Worm (Caenorhabditis elegans) whole organism, L4 larva: ENCODE data around the gene eat-4.
A peak's percentile ranks its signal among the peaks of the same experiment; 100 is the strongest.

ENCODE experiments used
- F26F4.8 ChIP-seq: fragments of 200-800 bp; sonication (Bioruptor generic); conservative IDR thresholded peaks from 2 replicates; pipeline ENCODE4 v1.3.6; 2022; ENCODE audit warnings: missing genetic modification characterization, missing compliant biosample characterization
- F37D6.2 ChIP-seq: sonication (generic microtip); optimal IDR thresholded peaks from 2 replicates; lab custom pipeline; 2016; ENCODE audit warnings: mild to moderate bottlenecking, missing genetic modification characterization, missing compliant biosample characterization
- Y5F2A.4 ChIP-seq: fragments of 200-800 bp; sonication (Bioruptor generic); optimal IDR thresholded peaks from 2 replicates; lab custom pipeline; 2018; ENCODE audit warnings: mild to moderate bottlenecking, missing genetic modification characterization, missing compliant biosample characterization
- ZK546.5 ChIP-seq, 2 experiments: sonication (generic microtip); optimal IDR thresholded peaks; 2 replicates each; lab custom pipeline; 2017; ENCODE audit warnings: missing biosample characterization in 2 of 2, missing genetic modification characterization in 2 of 2
- aly-2 ChIP-seq: sonication (generic microtip); optimal IDR thresholded peaks from 2 replicates; lab custom pipeline; 2018; ENCODE audit warnings: missing biosample characterization, missing genetic modification characterization
- arid-1 ChIP-seq: fragments of 200-800 bp; sonication (Bioruptor generic); conservative IDR thresholded peaks from 2 replicates; pipeline ENCODE4 v1.3.6; 2022; ENCODE audit warnings: missing genetic modification reagents, missing genetic modification characterization, missing compliant biosample characterization
- attf-4 ChIP-seq: sonication (generic microtip); optimal IDR thresholded peaks from 3 replicates; lab custom pipeline; 2017; ENCODE audit warnings: missing biosample characterization, missing genetic modification characterization
- ceh-62 ChIP-seq: sonication (generic microtip); optimal IDR thresholded peaks from 2 replicates; lab custom pipeline; 2017; ENCODE audit warnings: missing biosample characterization, missing genetic modification characterization
- ceh-82 ChIP-seq: sonication (generic microtip); optimal IDR thresholded peaks from 2 replicates; lab custom pipeline; 2017; ENCODE audit warnings: missing biosample characterization, missing genetic modification characterization
- ces-1 ChIP-seq: fragments of 150-350 bp; sonication (generic microtip); optimal IDR thresholded peaks from 4 replicates; lab custom pipeline; 2014; ENCODE audit warnings: missing biosample characterization, missing genetic modification reagents, missing genetic modification characterization
- daf-12 ChIP-seq: fragments of 150-350 bp; optimal IDR thresholded peaks from 2 replicates; lab custom pipeline; 2014; ENCODE audit warnings: missing biosample characterization, missing genetic modification reagents, missing genetic modification characterization
- daf-16 ChIP-seq, 3 experiments: sonication (generic microtip); optimal IDR thresholded peaks; 2 replicates each; lab custom pipeline; 2016 to 2017; ENCODE audit warnings: missing genetic modification characterization in 3 of 3, missing genetic modification reagents in 3 of 3, mild to moderate bottlenecking in 2 of 3, missing compliant biosample characterization in 2 of 3, missing biosample characterization in 1 of 3, moderate library complexity in 1 of 3
- dmd-6 ChIP-seq: fragments of 200-800 bp; sonication (Bioruptor generic); IDR thresholded peaks from 2 replicates; pipeline ENCODE4 v1.3.6; 2022; ENCODE audit warnings: missing genetic modification reagents, missing genetic modification characterization, missing compliant biosample characterization
- dmd-9 ChIP-seq: fragments of 200-800 bp; sonication (Bioruptor generic); IDR thresholded peaks from 2 replicates; pipeline ENCODE4 v1.3.6; 2022; ENCODE audit warnings: missing genetic modification reagents, missing genetic modification characterization, missing compliant biosample characterization
- dpl-1 ChIP-seq: fragments of 150-350 bp; optimal IDR thresholded peaks from 2 replicates; lab custom pipeline; 2014; ENCODE audit warnings: missing biosample characterization, missing genetic modification reagents, missing genetic modification characterization
- duxl-1 ChIP-seq: sonication (generic microtip); optimal IDR thresholded peaks from 2 replicates; lab custom pipeline; 2016; ENCODE audit warnings: mild to moderate bottlenecking, missing genetic modification characterization, moderate library complexity, missing compliant biosample characterization; ENCODE audit not compliant: poor library complexity
- egl-43 ChIP-seq: fragments of 200-800 bp; sonication (Bioruptor generic); IDR thresholded peaks from 2 replicates; pipeline ENCODE4 v1.3.6; 2022; ENCODE audit warnings: missing genetic modification reagents, missing genetic modification characterization, missing compliant biosample characterization
- gei-8 ChIP-seq: fragments of 200-800 bp; sonication (Bioruptor generic); optimal IDR thresholded peaks from 2 replicates; lab custom pipeline; 2018; ENCODE audit warnings: mild to moderate bottlenecking, missing genetic modification characterization, missing compliant biosample characterization
- hlh-11 ChIP-seq: fragments of 200-800 bp; sonication (Bioruptor generic); optimal IDR thresholded peaks from 2 replicates; lab custom pipeline; 2018; ENCODE audit warnings: mild to moderate bottlenecking, missing genetic modification characterization, missing compliant biosample characterization
- hlh-30 ChIP-seq: sonication (generic microtip); optimal IDR thresholded peaks from 2 replicates; lab custom pipeline; 2017; ENCODE audit warnings: antibody characterized with exemption, mild to moderate bottlenecking, missing genetic modification characterization, missing compliant biosample characterization; ENCODE audit not compliant: insufficient read depth
- lin-13 ChIP-seq: fragments of 150-350 bp; optimal IDR thresholded peaks from 2 replicates; lab custom pipeline; 2014; ENCODE audit warnings: missing biosample characterization, missing genetic modification reagents, missing genetic modification characterization
- lin-15B ChIP-seq: fragments of 150-350 bp; sonication (generic microtip); optimal IDR thresholded peaks from 3 replicates; lab custom pipeline; 2014; ENCODE audit warnings: missing biosample characterization, missing genetic modification characterization
- lin-38 ChIP-seq: fragments of 200-800 bp; sonication (Bioruptor generic); IDR thresholded peaks from 2 replicates; pipeline ENCODE4 v1.3.6; 2022; ENCODE audit warnings: missing genetic modification reagents, missing genetic modification characterization, missing compliant biosample characterization
- lsy-2 ChIP-seq, 2 experiments: fragments of 150-350 bp in 1 of 2; sonication (generic microtip) in 1 of 2; optimal IDR thresholded peaks; 2 replicates each; lab custom pipeline; 2014 to 2017; ENCODE audit warnings: missing biosample characterization in 2 of 2, missing genetic modification characterization in 2 of 2
- madf-5 ChIP-seq, 2 experiments: fragments of 200-800 bp; sonication (Bioruptor generic); IDR thresholded peaks; 2 replicates each; pipeline ENCODE4 v1.3.6; 2022; ENCODE audit warnings: missing compliant biosample characterization in 2 of 2, missing genetic modification characterization in 2 of 2
- mes-2 ChIP-seq: sonication (generic microtip); optimal IDR thresholded peaks from 2 replicates; lab custom pipeline; 2016; ENCODE audit warnings: missing genotype, mild to moderate bottlenecking, missing genetic modification characterization, missing compliant biosample characterization; ENCODE audit not compliant: poor library complexity, severe bottlenecking
- mxl-2 ChIP-seq: fragments of 200-800 bp; sonication (Bioruptor generic); conservative IDR thresholded peaks from 2 replicates; pipeline ENCODE4 v1.3.6; 2022; ENCODE audit warnings: missing genetic modification reagents, missing genetic modification characterization, missing compliant biosample characterization
- nhr-10 ChIP-seq: fragments of 150-350 bp; optimal IDR thresholded peaks from 2 replicates; lab custom pipeline; 2014; ENCODE audit warnings: missing biosample characterization, missing genetic modification characterization
- nhr-102 ChIP-seq: sonication (generic microtip); optimal IDR thresholded peaks from 2 replicates; lab custom pipeline; 2016; ENCODE audit warnings: mild to moderate bottlenecking, missing genetic modification characterization, moderate library complexity, missing compliant biosample characterization
- nhr-11 ChIP-seq: fragments of 150-350 bp; optimal IDR thresholded peaks from 2 replicates; lab custom pipeline; 2014; ENCODE audit warnings: missing biosample characterization, missing genetic modification characterization
- nhr-111 ChIP-seq: fragments of 200-800 bp; sonication (Bioruptor generic); optimal IDR thresholded peaks from 2 replicates; lab custom pipeline; 2018; ENCODE audit warnings: mild to moderate bottlenecking, missing genetic modification characterization, missing compliant biosample characterization
- nhr-25 ChIP-seq: sonication (generic microtip); optimal IDR thresholded peaks from 2 replicates; lab custom pipeline; 2017; ENCODE audit warnings: missing genetic modification characterization, mild to moderate bottlenecking, missing compliant biosample characterization, antibody characterized with exemption, moderate library complexity, borderline replicate concordance; ENCODE audit not compliant: insufficient read depth
- nhr-41 ChIP-seq: fragments of 200-800 bp; sonication (Bioruptor generic); IDR thresholded peaks from 2 replicates; pipeline ENCODE4 v1.3.6; 2022; ENCODE audit warnings: missing genetic modification reagents, missing genetic modification characterization, missing compliant biosample characterization
- nhr-77 ChIP-seq: fragments of 150-350 bp; optimal IDR thresholded peaks from 2 replicates; lab custom pipeline; 2014; ENCODE audit warnings: missing biosample characterization, missing genetic modification characterization
- tag-97 ChIP-seq: fragments of 200-800 bp; sonication (Bioruptor generic); IDR thresholded peaks from 2 replicates; pipeline ENCODE4 v1.3.6; 2022; ENCODE audit warnings: missing genetic modification characterization, missing compliant biosample characterization
- tra-1 ChIP-seq: fragments of 200-800 bp; sonication (Bioruptor generic); IDR thresholded peaks from 2 replicates; pipeline ENCODE4 v1.3.6; 2022; ENCODE audit warnings: missing genetic modification reagents, missing genetic modification characterization, missing compliant biosample characterization
- unc-62 ChIP-seq, 3 experiments: fragments of 150-350 bp in 1 of 3; sonication (generic microtip); optimal IDR thresholded peaks in 2 of 3; peaks in 1 of 3; 1 replicate in 1 of 3; 2 replicates in 2 of 3; lab custom pipeline; 2014 to 2017; ENCODE audit warnings: missing biosample characterization in 3 of 3, missing genetic modification characterization in 3 of 3, missing genetic modification reagents in 3 of 3, missing genotype in 1 of 3
- vab-7 ChIP-seq: fragments of 200-800 bp; sonication (Bioruptor generic); IDR thresholded peaks from 2 replicates; pipeline ENCODE4 v1.3.6; 2022; ENCODE audit warnings: missing genetic modification reagents, missing genetic modification characterization, missing compliant biosample characterization
- zag-1 ChIP-seq: fragments of 150-350 bp; optimal IDR thresholded peaks from 2 replicates; lab custom pipeline; 2014; ENCODE audit warnings: missing biosample characterization, missing genetic modification characterization
- zfp-2 ChIP-seq: sonication (generic microtip); optimal IDR thresholded peaks from 2 replicates; lab custom pipeline; 2016; ENCODE audit warnings: mild to moderate bottlenecking, missing genetic modification characterization, missing compliant biosample characterization
- zip-2 ChIP-seq: fragments of 150-350 bp; optimal IDR thresholded peaks from 2 replicates; lab custom pipeline; 2014; ENCODE audit warnings: missing biosample characterization, missing genetic modification characterization

eat-4 gene

ce11 chrIII:9143911-9144310, 7.2 kb downstream of the eat-4 start, which contains the start of gene ZK512.11:
TSS of gene ZK512.11 (plus strand) at chrIII:9144211.
- TF ChIP-seq arid-1 (GFP tag; lab: Robert Waterston, UW) (no peak), dmd-6 (GFP tag; lab: Robert Waterston, UW) (no peak), daf-16 (GFP tag; optimal IDR thresholded peaks at IDR 0.05; lab: Kevin White, UChicago) (no peak), daf-16 (tag; optimal IDR thresholded peaks at IDR 0.05; lab: Kevin White, UChicago) (no peak), F26F4.8 (GFP tag; lab: Robert Waterston, UW) (no peak), F37D6.2 (tag; lab: Kevin White, UChicago) (no peak), hlh-11 (no peak), zfp-2 (tag; lab: Kevin White, UChicago) (no peak), lin-38 (GFP tag; lab: Robert Waterston, UW) (no peak), nhr-41 (GFP tag; lab: Robert Waterston, UW) (no peak), zag-1 (tag; lab: Kevin White, UChicago) (no peak), ZK546.5 (tag; optimal IDR thresholded peaks at IDR 0.05; lab: Kevin White, UChicago) (no peak), attf-4 (no peak), dmd-9 (GFP tag; lab: Robert Waterston, UW) (no peak), duxl-1 (tag; lab: Kevin White, UChicago) (no peak), Y5F2A.4 (GFP tag; lab: Kevin White, UChicago) (no peak), mxl-2 (GFP tag; lab: Robert Waterston, UW) (no peak), ces-1 (GFP tag; lab: Kevin White, UChicago) (no peak), tra-1 (no peak), gei-8 (GFP tag; lab: Kevin White, UChicago) (no peak), dpl-1 (no peak)

ce11 chrIII:9144744-9145390, 8.2 kb downstream of the eat-4 start, which contains the start of the genes ZK512.2 and ZK512.4:
TSS of gene ZK512.2 (minus strand) at chrIII:9144794.
TSS of gene ZK512.4 (plus strand) at chrIII:9145340.
- TF ChIP-seq zfp-2 (tag; lab: Kevin White, UChicago) (no peak), F26F4.8 (GFP tag; lab: Robert Waterston, UW) (no peak), dpl-1 (peak; percentile 41), madf-5 (GFP tag; IDR thresholded peaks at IDR 0.05; lab: Robert Waterston, UW) (no peak), mes-2 (peak; percentile 60), nhr-77 (tag; lab: Kevin White, UChicago) (no peak), lin-38 (GFP tag; lab: Robert Waterston, UW) (no peak), hlh-30 (tag; lab: Kevin White, UChicago) (peak; percentile 10), lin-15B (tag; lab: Kevin White, UChicago) (no peak), daf-16 (GFP tag; optimal IDR thresholded peaks at IDR 0.05; lab: Kevin White, UChicago) (no peak), daf-16 (tag; optimal IDR thresholded peaks at IDR 0.05; lab: Kevin White, UChicago) (no peak), lsy-2 (tag; optimal IDR thresholded peaks at IDR 0.05; lab: Kevin White, UChicago) (peak in 1 of 2 experiments; percentile 57), aly-2 (tag; lab: Kevin White, UChicago) (no peak), nhr-25 (tag; lab: Kevin White, UChicago) (no peak)

- TF ChIP-seq zip-2 (tag; lab: Kevin White, UChicago), result no peak
- TF ChIP-seq aly-2 (tag; lab: Kevin White, UChicago), result no peak
- TF ChIP-seq nhr-102 (tag; lab: Kevin White, UChicago), result no peak
- TF ChIP-seq nhr-11 (tag; lab: Kevin White, UChicago), result no peak
- no peak for TF ChIP-seq tag-97
- no peak for TF ChIP-seq lin-13 (GFP tag; lab: Kevin White, UChicago)
- TF ChIP-seq ceh-62 (tag; lab: Kevin White, UChicago), result no peak
- no peak for TF ChIP-seq egl-43 (GFP tag; lab: Robert Waterston, UW)
- TF ChIP-seq unc-62 (GFP tag; optimal IDR thresholded peaks at IDR 0.05 in 1 of 2; lab: Kevin White, UChicago), result no peak
- no peak for TF ChIP-seq unc-62 (tag; optimal IDR thresholded peaks at IDR 0.05; lab: Kevin White, UChicago)
- no peak for TF ChIP-seq vab-7 (GFP tag; lab: Robert Waterston, UW)
- TF ChIP-seq daf-12 (tag; lab: Kevin White, UChicago), result no peak
- TF ChIP-seq nhr-10, result no peak
- no peak for TF ChIP-seq nhr-111
- TF ChIP-seq ceh-82 (tag; lab: Kevin White, UChicago), result no peak
Measured at ce11 chrIII:9145765-9146164, 9.1 kb downstream of the eat-4 start, which contains the start of gene ZK512.8. TSS of gene ZK512.8 (plus strand) at chrIII:9146065.
